Worm (Caenorhabditis elegans) whole organism, early embryonic: ENCODE results near the gene F52E1.2.

Source experiments
- B0310.2 ChIP-seq: sonication (generic microtip); optimal IDR thresholded peaks from 2 replicates; lab custom pipeline; 2016; ENCODE audit warnings: mild to moderate bottlenecking, missing genetic modification characterization, missing compliant biosample characterization
- F13C5.2 ChIP-seq: sonication (generic microtip); optimal IDR thresholded peaks from 2 replicates; lab custom pipeline; 2017; ENCODE audit warnings: mild to moderate bottlenecking, missing genetic modification characterization, inconsistent platforms, missing compliant biosample characterization
- aly-1 ChIP-seq: sonication (generic microtip); optimal IDR thresholded peaks from 2 replicates; lab custom pipeline; 2016; ENCODE audit warnings: missing genetic modification characterization, missing compliant biosample characterization
- ama-1 ChIP-seq: fragments of 150-350 bp; optimal IDR thresholded peaks from 2 replicates; lab custom pipeline; 2014
- ceh-13 ChIP-seq: fragments of 200-800 bp; sonication (Bioruptor generic); optimal IDR thresholded peaks from 2 replicates; lab custom pipeline; 2018; ENCODE audit warnings: mild to moderate bottlenecking, missing genetic modification characterization, missing compliant biosample characterization
- ceh-36 ChIP-seq: sonication (generic microtip); optimal IDR thresholded peaks from 2 replicates; lab custom pipeline; 2016; ENCODE audit warnings: missing genetic modification characterization, inconsistent platforms, missing compliant biosample characterization
- ets-7 ChIP-seq: sonication (generic microtip); optimal IDR thresholded peaks from 2 replicates; lab custom pipeline; 2016; ENCODE audit warnings: missing genotype, missing genetic modification characterization, missing compliant biosample characterization
- flt-1 ChIP-seq: fragments of 200-800 bp; sonication (Bioruptor generic); IDR thresholded peaks from 2 replicates; pipeline ENCODE4 v1.3.6; 2022; ENCODE audit warnings: missing genetic modification characterization, missing compliant biosample characterization
- hmbx-1 ChIP-seq: sonication (generic microtip); optimal IDR thresholded peaks from 2 replicates; lab custom pipeline; 2016; ENCODE audit warnings: mild to moderate bottlenecking, missing genetic modification characterization, missing compliant biosample characterization
- hmg-4 ChIP-seq: fragments of 200-800 bp; sonication (Bioruptor generic); optimal IDR thresholded peaks from 2 replicates; lab custom pipeline; 2018; ENCODE audit warnings: mild to moderate bottlenecking, missing genetic modification characterization, missing compliant biosample characterization
- hnd-1 ChIP-seq: sonication (generic microtip); optimal IDR thresholded peaks from 2 replicates; lab custom pipeline; 2016; ENCODE audit warnings: missing genetic modification characterization, missing compliant biosample characterization
- pes-1 ChIP-seq: fragments of 200-800 bp; sonication (Bioruptor generic); IDR thresholded peaks from 2 replicates; pipeline ENCODE4 v1.3.6; 2022; ENCODE audit warnings: missing genetic modification reagents, missing genetic modification characterization, missing compliant biosample characterization
- scrt-1 ChIP-seq: fragments of 200-800 bp; sonication (Bioruptor generic); IDR thresholded peaks from 2 replicates; pipeline ENCODE4 v1.3.6; 2022; ENCODE audit warnings: missing genetic modification characterization, missing compliant biosample characterization
- sea-1 ChIP-seq: fragments of 200-800 bp; sonication (Bioruptor generic); conservative IDR thresholded peaks from 2 replicates; pipeline ENCODE4 v1.3.6; 2022; ENCODE audit warnings: missing genetic modification characterization, missing compliant biosample characterization
- tbx-11 ChIP-seq: fragments of 200-800 bp; sonication (Bioruptor generic); IDR thresholded peaks from 2 replicates; pipeline ENCODE4 v1.3.6; 2022; ENCODE audit warnings: missing genetic modification characterization, missing compliant biosample characterization
- tbx-37 ChIP-seq: fragments of 200-800 bp; sonication (Bioruptor generic); conservative IDR thresholded peaks from 2 replicates; pipeline ENCODE4 v1.3.6; 2022; ENCODE audit warnings: missing genetic modification reagents, missing genetic modification characterization, missing compliant biosample characterization
- tra-4 ChIP-seq: sonication (generic microtip); optimal IDR thresholded peaks from 2 replicates; lab custom pipeline; 2017; ENCODE audit warnings: missing genetic modification characterization, missing compliant biosample characterization

F52E1.2 gene

ce11 chrV:8428585-8429414 lies 18.4 kb downstream of the F52E1.2 start:
- TF ChIP-seq pes-1, result no peak
- TF ChIP-seq hnd-1 (tag; lab: Kevin White, UChicago), result no peak
- no peak for TF ChIP-seq hmbx-1
- no peak for TF ChIP-seq ets-7 (tag; lab: Kevin White, UChicago)
- no peak for TF ChIP-seq ama-1 (lab: Kevin White, UChicago)
- TF ChIP-seq tbx-37 (GFP tag; lab: Robert Waterston, UW), result no peak
- TF ChIP-seq B0310.2 (tag; lab: Kevin White, UChicago), result no peak
- no peak for TF ChIP-seq sea-1 (GFP tag; lab: Robert Waterston, UW)
- no peak for TF ChIP-seq F13C5.2 (tag; lab: Kevin White, UChicago)
- no peak for TF ChIP-seq ceh-13 (GFP tag; lab: Kevin White, UChicago)
- no peak for TF ChIP-seq tra-4 (tag; lab: Kevin White, UChicago)

ce11 chrV:8431295-8431694 lies 20.9 kb downstream of the F52E1.2 start:
- TF ChIP-seq pes-1 (peak; percentile 86), flt-1 (peak; percentile 80), sea-1 (GFP tag; lab: Robert Waterston, UW) (peak; percentile 80), scrt-1 (peak; percentile 84), tbx-11 (peak; percentile 75), tbx-37 (GFP tag; lab: Robert Waterston, UW) (peak; percentile 60)

- TF ChIP-seq B0310.2 (tag; lab: Kevin White, UChicago) (no peak), pes-1 (no peak), flt-1 (no peak), ceh-13 (GFP tag; lab: Kevin White, UChicago) (no peak), tra-4 (tag; lab: Kevin White, UChicago) (no peak), F13C5.2 (tag; lab: Kevin White, UChicago) (no peak), hnd-1 (tag; lab: Kevin White, UChicago) (no peak), aly-1 (tag; lab: Kevin White, UChicago) (no peak), ama-1 (lab: Kevin White, UChicago) (no peak), ets-7 (tag; lab: Kevin White, UChicago) (no peak), tbx-37 (GFP tag; lab: Robert Waterston, UW) (no peak), sea-1 (GFP tag; lab: Robert Waterston, UW) (no peak)
Measured at ce11 chrV:8434400-8434827, 24.0 kb downstream of the F52E1.2 start.

- TF ChIP-seq scrt-1, result no peak
- TF ChIP-seq hmg-4 (GFP tag; lab: Kevin White, UChicago), result no peak
- TF ChIP-seq pes-1, result no peak
- no peak for TF ChIP-seq hnd-1 (tag; lab: Kevin White, UChicago)
- no peak for TF ChIP-seq ceh-36 (tag; lab: Kevin White, UChicago)
- no peak for TF ChIP-seq flt-1
- no peak for TF ChIP-seq B0310.2 (tag; lab: Kevin White, UChicago)
- TF ChIP-seq sea-1 (GFP tag; lab: Robert Waterston, UW), result no peak
- no peak for TF ChIP-seq tra-4 (tag; lab: Kevin White, UChicago)
- TF ChIP-seq tbx-11, result no peak
- no peak for TF ChIP-seq ceh-13 (GFP tag; lab: Kevin White, UChicago)
- TF ChIP-seq tbx-37 (GFP tag; lab: Robert Waterston, UW), result no peak
- no peak for TF ChIP-seq F13C5.2 (tag; lab: Kevin White, UChicago)
- no peak for TF ChIP-seq ets-7 (tag; lab: Kevin White, UChicago)
- no peak for TF ChIP-seq ama-1 (lab: Kevin White, UChicago)
- no peak for TF ChIP-seq hmbx-1
Measured at ce11 chrV:8435292-8435691, 24.9 kb downstream of the F52E1.2 start.

DNA sequence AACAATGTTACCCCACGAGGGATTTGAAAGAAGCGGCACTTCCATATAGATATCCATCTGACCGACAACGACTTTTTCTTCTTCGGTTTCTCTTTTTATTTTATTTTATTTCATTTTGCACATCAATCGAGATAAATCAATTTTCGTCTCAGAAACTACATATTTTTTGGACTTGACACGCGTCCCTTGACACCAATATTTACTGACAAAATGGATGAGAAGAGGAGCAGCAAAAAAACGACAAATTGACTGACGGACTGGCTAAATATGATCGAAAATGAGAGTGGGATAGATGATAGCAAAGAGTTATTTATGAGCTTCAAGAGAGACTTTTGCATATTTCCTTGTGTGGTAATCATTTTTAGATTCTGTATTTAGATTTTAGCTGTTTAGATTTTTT lies 27.0 kb downstream of the F52E1.2 start:
- TF ChIP-seq tbx-37 (GFP tag; lab: Robert Waterston, UW), result no peak
- no peak for TF ChIP-seq ama-1 (lab: Kevin White, UChicago)
- TF ChIP-seq ceh-36 (tag; lab: Kevin White, UChicago), result no peak
- no peak for TF ChIP-seq B0310.2 (tag; lab: Kevin White, UChicago)
- TF ChIP-seq tra-4 (tag; lab: Kevin White, UChicago), result no peak
- TF ChIP-seq flt-1, result no peak
- no peak for TF ChIP-seq ets-7 (tag; lab: Kevin White, UChicago)
- no peak for TF ChIP-seq hnd-1 (tag; lab: Kevin White, UChicago)
- no peak for TF ChIP-seq hmg-4 (GFP tag; lab: Kevin White, UChicago)
- TF ChIP-seq scrt-1, result no peak
- TF ChIP-seq F13C5.2 (tag; lab: Kevin White, UChicago), result no peak
- no peak for TF ChIP-seq hmbx-1
- TF ChIP-seq aly-1 (tag; lab: Kevin White, UChicago), result no peak
- TF ChIP-seq pes-1, result no peak
- no peak for TF ChIP-seq sea-1 (GFP tag; lab: Robert Waterston, UW)
- no peak for TF ChIP-seq ceh-13 (GFP tag; lab: Kevin White, UChicago)
- no peak for TF ChIP-seq tbx-11

ce11 chrV:8444357-8444856 lies 34.0 kb downstream of the F52E1.2 start, which contains the start of gene lmd-3:
lmd-3 (minus strand) TSS chrV:8444806.
- TF ChIP-seq hnd-1 (tag; lab: Kevin White, UChicago) (no peak), pes-1 (no peak), hmbx-1 (no peak), hmg-4 (GFP tag; lab: Kevin White, UChicago) (no peak), F13C5.2 (tag; lab: Kevin White, UChicago) (no peak), ceh-13 (GFP tag; lab: Kevin White, UChicago) (no peak), sea-1 (GFP tag; lab: Robert Waterston, UW) (no peak), tra-4 (tag; lab: Kevin White, UChicago) (no peak), flt-1 (no peak), tbx-37 (GFP tag; lab: Robert Waterston, UW) (no peak), B0310.2 (tag; lab: Kevin White, UChicago) (no peak), scrt-1 (no peak), ceh-36 (tag; lab: Kevin White, UChicago) (no peak), ets-7 (tag; lab: Kevin White, UChicago) (no peak), ama-1 (lab: Kevin White, UChicago) (no peak), aly-1 (tag; lab: Kevin White, UChicago) (no peak), tbx-11 (no peak)
